Worm (Caenorhabditis elegans) whole organism, mixed stage, embryonic: ENCODE data around the gene pqn-29.

Experiments used
- ceh-43 ChIP-seq: fragments of 200-800 bp; sonication (Bioruptor generic); optimal IDR thresholded peaks from 2 replicates; lab custom pipeline; 2018; ENCODE audit warnings: mild to moderate bottlenecking, missing genetic modification characterization, moderate library complexity, missing compliant biosample characterization
- ceh-83 ChIP-seq: fragments of 200-800 bp; sonication (Bioruptor generic); optimal IDR thresholded peaks from 2 replicates; lab custom pipeline; 2018; ENCODE audit warnings: mild to moderate bottlenecking, missing genetic modification characterization, missing compliant biosample characterization
- lin-13 ChIP-seq: fragments of 150-350 bp; optimal IDR thresholded peaks from 2 replicates; lab custom pipeline; 2014; ENCODE audit warnings: missing biosample characterization, missing genetic modification characterization
- mep-1 ChIP-seq: fragments of 150-350 bp; optimal IDR thresholded peaks from 2 replicates; lab custom pipeline; 2017; ENCODE audit warnings: missing biosample characterization, missing genetic modification reagents, missing genetic modification characterization, inconsistent platforms
- nhr-12 ChIP-seq: fragments of 150-350 bp; optimal IDR thresholded peaks from 2 replicates; lab custom pipeline; 2014; ENCODE audit warnings: missing biosample characterization, missing genetic modification characterization
- nhr-2 ChIP-seq: fragments of 150-350 bp; optimal IDR thresholded peaks from 2 replicates; lab custom pipeline; 2014; ENCODE audit warnings: missing biosample characterization, missing genetic modification characterization
- unc-120 ChIP-seq: sonication (generic microtip); optimal IDR thresholded peaks from 2 replicates; lab custom pipeline; 2017; ENCODE audit warnings: missing genetic modification characterization, missing compliant biosample characterization; ENCODE audit not compliant: poor library complexity, severe bottlenecking
- unc-39 ChIP-seq: fragments of 150-350 bp; optimal IDR thresholded peaks from 2 replicates; lab custom pipeline; 2014; ENCODE audit warnings: missing biosample characterization, missing genetic modification characterization

- TF ChIP-seq nhr-12 (tag; lab: Kevin White, UChicago) (no peak), unc-39 (tag; lab: Kevin White, UChicago) (no peak), lin-13 (tag; lab: Kevin White, UChicago) (no peak), mep-1 (no peak), ceh-83 (GFP tag; lab: Kevin White, UChicago) (no peak), nhr-2 (no peak), ceh-43 (GFP tag; lab: Kevin White, UChicago) (no peak), unc-120 (tag; lab: Kevin White, UChicago) (no peak)
Observed at ce11 chrIII:4688965-4689364, 42.8 kb upstream of the pqn-29 start, which contains the start of gene ppat-1.
